Worm (Caenorhabditis elegans) whole organism, L4 larva: ENCODE measurements around the gene rml-4.
"Not testable (repeated sequence)": the region's sequence is repeated elsewhere in the genome, so short reads cannot be mapped to it uniquely, and the experiment has no call there.

Experiments
- Y48G9A.11 ChIP-seq: fragments of 200-800 bp; sonication (Bioruptor generic); IDR thresholded peaks from 2 replicates; pipeline ENCODE4 v1.3.6; 2022; ENCODE audit warnings: missing genetic modification reagents, missing genetic modification characterization, missing compliant biosample characterization
- ces-1 ChIP-seq: fragments of 150-350 bp; sonication (generic microtip); optimal IDR thresholded peaks from 4 replicates; lab custom pipeline; 2014; ENCODE audit warnings: missing biosample characterization, missing genetic modification reagents, missing genetic modification characterization
- daf-12 ChIP-seq: fragments of 150-350 bp; optimal IDR thresholded peaks from 2 replicates; lab custom pipeline; 2014; ENCODE audit warnings: missing biosample characterization, missing genetic modification reagents, missing genetic modification characterization
- dpl-1 ChIP-seq: fragments of 150-350 bp; optimal IDR thresholded peaks from 2 replicates; lab custom pipeline; 2014; ENCODE audit warnings: missing biosample characterization, missing genetic modification reagents, missing genetic modification characterization
- lin-39 ChIP-seq: fragments of 150-350 bp; optimal IDR thresholded peaks from 2 replicates; lab custom pipeline; 2014; ENCODE audit warnings: missing biosample characterization, missing genetic modification reagents, missing genetic modification characterization
- skn-1 ChIP-seq: fragments of 150-350 bp; optimal IDR thresholded peaks from 2 replicates; lab custom pipeline; 2014; ENCODE audit warnings: missing biosample characterization, missing genetic modification characterization
- snpc-1.2 ChIP-seq: fragments of 200-800 bp; sonication (Bioruptor generic); IDR thresholded peaks from 2 replicates; pipeline ENCODE4 v1.3.6; 2022; ENCODE audit warnings: missing genetic modification reagents, missing genetic modification characterization, missing compliant biosample characterization
- unc-130 ChIP-seq: sonication (generic microtip); optimal IDR thresholded peaks from 2 replicates; lab custom pipeline; 2016; ENCODE audit warnings: missing genetic modification reagents, missing genetic modification characterization, missing compliant biosample characterization
- unc-62 ChIP-seq, 3 experiments: fragments of 150-350 bp in 1 of 3; sonication (generic microtip); optimal IDR thresholded peaks in 2 of 3; peaks in 1 of 3; 1 replicate in 1 of 3; 2 replicates in 2 of 3; lab custom pipeline; 2014 to 2017; ENCODE audit warnings: missing biosample characterization in 3 of 3, missing genetic modification characterization in 3 of 3, missing genetic modification reagents in 3 of 3, missing genotype in 1 of 3
- ztf-11 ChIP-seq: fragments of 150-350 bp; optimal IDR thresholded peaks from 2 replicates; lab custom pipeline; 2014; ENCODE audit warnings: missing biosample characterization, missing genetic modification characterization

ce11 chrII:4309112-4309511 is 14.2 kb downstream of the rml-4 start:
- TF ChIP-seq ztf-11 (tag; lab: Kevin White, UChicago); lin-39 (tag; lab: Kevin White, UChicago); Y48G9A.11 (GFP tag; lab: Robert Waterston, UW); unc-62 (GFP tag; optimal IDR thresholded peaks at IDR 0.05 in 1 of 2; lab: Kevin White, UChicago); unc-62 (tag; optimal IDR thresholded peaks at IDR 0.05; lab: Kevin White, UChicago); dpl-1 (GFP tag; lab: Kevin White, UChicago); daf-12 (tag; lab: Kevin White, UChicago); unc-130 (GFP tag; lab: Kevin White, UChicago); snpc-1.2 (GFP tag; lab: Robert Waterston, UW); ces-1; skn-1 (tag; lab: Kevin White, UChicago): not testable (repeated sequence)
